Fruit fly (Drosophila melanogaster) whole organism, embryonic: ENCODE data around the gene Cp18.
A peak's percentile ranks its signal among the peaks of the same experiment; 100 is the strongest.

ENCODE experiments used
- CG10321 ChIP-seq: fragments of 200-800 bp; sonication (Bioruptor generic); IDR thresholded peaks from 2 replicates; pipeline ENCODE4 v1.3.6; 2022; ENCODE audit warnings: missing biosample characterization, missing genetic modification characterization
- CG10543 ChIP-seq: fragments of 200-800 bp; sonication (Bioruptor generic); optimal IDR thresholded peaks from 3 replicates; lab custom pipeline; 2017; ENCODE audit warnings: missing biosample characterization, mild to moderate bottlenecking, missing genetic modification characterization, moderate library complexity
- CG11456 ChIP-seq: fragments of 200-800 bp; sonication (Bioruptor generic); IDR thresholded peaks from 3 replicates; pipeline ENCODE4 v1.3.6; 2022; ENCODE audit warnings: missing biosample characterization, missing genetic modification characterization
- CG13287 ChIP-seq: fragments of 200-800 bp; sonication (Bioruptor generic); IDR thresholded peaks from 2 replicates; pipeline ENCODE4 v1.3.6; 2022; ENCODE audit warnings: missing biosample characterization, missing genetic modification characterization; ENCODE audit not compliant: partially characterized antibody
- CG13894 ChIP-seq: fragments of 200-800 bp; sonication (Bioruptor generic); optimal IDR thresholded peaks from 3 replicates; lab custom pipeline; 2018; ENCODE audit warnings: missing biosample characterization, mild to moderate bottlenecking, missing genetic modification characterization, moderate library complexity
- CG15269 ChIP-seq: fragments of 200-800 bp; sonication (Bioruptor generic); optimal IDR thresholded peaks from 2 replicates; lab custom pipeline; 2018; ENCODE audit warnings: missing biosample characterization, mild to moderate bottlenecking, missing genetic modification characterization, moderate library complexity
- CG15514 ChIP-seq: fragments of 200-800 bp; sonication (Bioruptor generic); optimal IDR thresholded peaks from 3 replicates; lab custom pipeline; 2017; ENCODE audit warnings: missing biosample characterization, missing genetic modification characterization, mild to moderate bottlenecking, moderate library complexity, missing genetic modification reagents
- CG2202 ChIP-seq: fragments of 200-800 bp; sonication (Bioruptor generic); optimal IDR thresholded peaks from 2 replicates; lab custom pipeline; 2018; ENCODE audit warnings: missing biosample characterization, mild to moderate bottlenecking, missing genetic modification characterization
- CG4404 ChIP-seq: fragments of 200-800 bp; sonication (Bioruptor generic); IDR thresholded peaks from 2 replicates; pipeline ENCODE4 v1.3.6; 2022; ENCODE audit warnings: missing biosample characterization, missing genetic modification characterization
- CG5953 ChIP-seq: fragments of 200-800 bp; sonication (Bioruptor generic); IDR thresholded peaks from 2 replicates; pipeline ENCODE4 v1.3.6; 2022; ENCODE audit warnings: missing biosample characterization, missing genetic modification characterization
- CG6175 ChIP-seq: fragments of 200-800 bp; sonication (Bioruptor generic); IDR thresholded peaks from 3 replicates; pipeline ENCODE4 v1.3.6; 2022; ENCODE audit warnings: missing biosample characterization, missing genetic modification characterization
- CG6765 ChIP-seq: fragments of 200-800 bp; sonication (Bioruptor generic); optimal IDR thresholded peaks from 3 replicates; lab custom pipeline; 2017; ENCODE audit warnings: missing biosample characterization, mild to moderate bottlenecking, missing genetic modification characterization
- CG6813 ChIP-seq: fragments of 200-800 bp; sonication (Bioruptor generic); optimal IDR thresholded peaks from 2 replicates; lab custom pipeline; 2017; ENCODE audit warnings: missing biosample characterization, missing genetic modification characterization, mild to moderate bottlenecking, moderate library complexity, missing genetic modification reagents
- CG7987 ChIP-seq: fragments of 200-800 bp; sonication (Bioruptor generic); optimal IDR thresholded peaks from 2 replicates; lab custom pipeline; 2018; ENCODE audit warnings: missing biosample characterization, mild to moderate bottlenecking, missing genetic modification characterization, moderate library complexity
- CG8388 ChIP-seq: fragments of 200-800 bp; sonication (Bioruptor generic); optimal IDR thresholded peaks from 2 replicates; lab custom pipeline; 2019; ENCODE audit warnings: missing biosample characterization, mild to moderate bottlenecking, missing genetic modification characterization, moderate library complexity
- Dbx ChIP-seq: fragments of 200-800 bp; sonication (Bioruptor generic); IDR thresholded peaks from 3 replicates; pipeline ENCODE4 v1.3.6; 2022; ENCODE audit warnings: missing biosample characterization, missing genetic modification characterization
- Deaf1 ChIP-seq: fragments of 200-800 bp; optimal IDR thresholded peaks from 3 replicates; lab custom pipeline; 2019; ENCODE audit warnings: missing biosample characterization, mild to moderate bottlenecking, missing genetic modification characterization, moderate library complexity
- E2f1 ChIP-seq: fragments of 200-800 bp; sonication (Bioruptor generic); IDR thresholded peaks from 2 replicates; pipeline ENCODE4 v1.3.6; 2022; ENCODE audit warnings: missing biosample characterization, missing genetic modification characterization
- Gsc ChIP-seq: fragments of 200-800 bp; sonication (Bioruptor generic); IDR thresholded peaks from 2 replicates; pipeline ENCODE4 v1.3.6; 2022; ENCODE audit warnings: missing biosample characterization, missing genetic modification characterization
- Hey ChIP-seq: fragments of 200-800 bp; sonication (Bioruptor generic); optimal IDR thresholded peaks from 3 replicates; lab custom pipeline; 2018; ENCODE audit warnings: missing biosample characterization, mild to moderate bottlenecking, missing genetic modification characterization
- Hmr ChIP-seq: fragments of 200-800 bp; sonication (Bioruptor generic); optimal IDR thresholded peaks from 3 replicates; lab custom pipeline; 2017; ENCODE audit warnings: mild to moderate bottlenecking, missing biosample characterization, missing genetic modification reagents, missing genetic modification characterization
- Hr39 ChIP-seq: fragments of >200 bp; optimal IDR thresholded peaks from 2 replicates; lab custom pipeline; 2017
- NFAT ChIP-seq: fragments of 200-800 bp; sonication (Bioruptor generic); IDR thresholded peaks from 2 replicates; pipeline ENCODE4 v1.3.6; 2022; ENCODE audit warnings: missing biosample characterization, missing genetic modification characterization
- Nf-YC ChIP-seq: fragments of 200-800 bp; optimal IDR thresholded peaks from 3 replicates; lab custom pipeline; 2019; ENCODE audit warnings: missing biosample characterization, mild to moderate bottlenecking, missing genetic modification characterization, moderate library complexity
- abd-A ChIP-seq: fragments of 200-800 bp; sonication (Bioruptor generic); optimal IDR thresholded peaks from 3 replicates; lab custom pipeline; 2019; ENCODE audit warnings: missing biosample characterization, mild to moderate bottlenecking, missing genetic modification characterization, moderate library complexity
- bigmax ChIP-seq: fragments of 200-800 bp; sonication (Bioruptor generic); optimal IDR thresholded peaks from 2 replicates; lab custom pipeline; 2018; ENCODE audit warnings: missing biosample characterization, mild to moderate bottlenecking, missing genetic modification characterization
- chinmo ChIP-seq: fragments of 200-800 bp; sonication (Bioruptor generic); IDR thresholded peaks from 4 replicates; pipeline ENCODE4 v1.3.6; 2022; ENCODE audit warnings: missing biosample characterization, missing genetic modification characterization; ENCODE audit not compliant: partially characterized antibody
- chm ChIP-seq: fragments of 200-800 bp; sonication (Bioruptor generic); IDR thresholded peaks from 2 replicates; pipeline ENCODE4 v1.3.6; 2022; ENCODE audit warnings: missing biosample characterization, missing genetic modification characterization
- ci ChIP-seq: fragments of 200-800 bp; sonication (Bioruptor generic); IDR thresholded peaks from 3 replicates; pipeline ENCODE4 v1.3.6; 2022; ENCODE audit warnings: missing biosample characterization, missing genetic modification characterization
- crol ChIP-seq: fragments of 200-800 bp; sonication (Bioruptor generic); IDR thresholded peaks from 2 replicates; pipeline ENCODE4 v1.3.6; 2022; ENCODE audit warnings: missing biosample characterization, missing genetic modification characterization
- dysf ChIP-seq: fragments of 200-800 bp; sonication (Bioruptor generic); IDR thresholded peaks from 3 replicates; pipeline ENCODE4 v1.3.6; 2022; ENCODE audit warnings: missing biosample characterization, missing genetic modification characterization
- fd64A ChIP-seq: fragments of 200-800 bp; sonication (Bioruptor generic); optimal IDR thresholded peaks from 3 replicates; lab custom pipeline; 2018; ENCODE audit warnings: missing biosample characterization, mild to moderate bottlenecking, missing genetic modification characterization
- hkb ChIP-seq, 2 experiments: fragments of 200-800 bp in 1 of 2; fragments of >200 bp in 1 of 2; sonication (Bioruptor generic) in 1 of 2; IDR thresholded peaks in 1 of 2; optimal IDR thresholded peaks in 1 of 2; 2 replicates each; pipeline versions ENCODE4 v1.3.6 to Lab custom; 2017 to 2022; ENCODE audit warnings: missing biosample characterization in 1 of 2, missing genetic modification characterization in 1 of 2
- lmd ChIP-seq: fragments of 200-800 bp; sonication (Bioruptor generic); IDR thresholded peaks from 2 replicates; pipeline ENCODE4 v1.3.6; 2022; ENCODE audit warnings: missing biosample characterization, missing genetic modification characterization
- mirr ChIP-seq: fragments of 200-800 bp; sonication (Bioruptor generic); optimal IDR thresholded peaks from 3 replicates; lab custom pipeline; 2018; ENCODE audit warnings: missing biosample characterization, mild to moderate bottlenecking, missing genetic modification characterization
- nom ChIP-seq: fragments of 200-800 bp; sonication (Bioruptor generic); optimal IDR thresholded peaks from 2 replicates; lab custom pipeline; 2017; ENCODE audit warnings: missing biosample characterization, missing genetic modification characterization, mild to moderate bottlenecking, moderate library complexity, missing genetic modification reagents
- odd ChIP-seq: fragments of 200-800 bp; sonication (Bioruptor generic); optimal IDR thresholded peaks from 2 replicates; lab custom pipeline; 2017; ENCODE audit warnings: missing biosample characterization, mild to moderate bottlenecking, missing genetic modification characterization
- onecut ChIP-seq: fragments of 200-800 bp; sonication (Bioruptor generic); IDR thresholded peaks from 2 replicates; pipeline ENCODE4 v1.3.6; 2022; ENCODE audit warnings: missing biosample characterization, missing genetic modification characterization
- run ChIP-seq: fragments of 200-800 bp; sonication (Bioruptor generic); optimal IDR thresholded peaks from 3 replicates; lab custom pipeline; 2018; ENCODE audit warnings: missing biosample characterization, mild to moderate bottlenecking, missing genetic modification characterization
- scrt ChIP-seq: fragments of 200-800 bp; sonication (Bioruptor generic); optimal IDR thresholded peaks from 2 replicates; lab custom pipeline; 2018; ENCODE audit warnings: missing biosample characterization, mild to moderate bottlenecking, missing genetic modification characterization, moderate library complexity
- sd ChIP-seq: fragments of 200-800 bp; sonication (Bioruptor generic); optimal IDR thresholded peaks from 3 replicates; lab custom pipeline; 2018; ENCODE audit warnings: missing biosample characterization, mild to moderate bottlenecking, missing genetic modification characterization, moderate library complexity
- seq ChIP-seq: fragments of 200-800 bp; sonication (Bioruptor generic); IDR thresholded peaks from 2 replicates; pipeline ENCODE4 v1.3.6; 2022; ENCODE audit warnings: missing biosample characterization, missing genetic modification characterization
- so ChIP-seq: fragments of 200-800 bp; sonication (Bioruptor generic); IDR thresholded peaks from 3 replicates; pipeline ENCODE4 v1.3.6; 2022; ENCODE audit warnings: missing biosample characterization, missing genetic modification characterization
- vfl ChIP-seq: fragments of 200-800 bp; sonication (Bioruptor generic); optimal IDR thresholded peaks from 2 replicates; lab custom pipeline; 2016; ENCODE audit warnings: missing biosample characterization, missing genetic modification characterization
- vvl ChIP-seq: fragments of 200-800 bp; sonication (Bioruptor generic); IDR thresholded peaks from 2 replicates; pipeline ENCODE4 v1.3.6; 2022; ENCODE audit warnings: missing biosample characterization, missing genetic modification characterization
- wdn ChIP-seq: fragments of 200-800 bp; sonication (Bioruptor generic); IDR thresholded peaks from 2 replicates; pipeline ENCODE4 v1.3.6; 2022; ENCODE audit warnings: missing biosample characterization, missing genetic modification characterization
- zen ChIP-seq: fragments of 200-800 bp; sonication (Bioruptor generic); optimal IDR thresholded peaks from 3 replicates; lab custom pipeline; 2018; ENCODE audit warnings: missing biosample characterization, mild to moderate bottlenecking, missing genetic modification characterization, moderate library complexity
- zen2 ChIP-seq: fragments of 200-800 bp; sonication (Bioruptor generic); IDR thresholded peaks from 3 replicates; pipeline ENCODE4 v1.3.6; 2022; ENCODE audit warnings: missing biosample characterization, missing genetic modification characterization; ENCODE audit not compliant: partially characterized antibody

Gene Cp18

dm6 chr3L:8696487-8696954, 30.1 kb upstream of the Cp18 start (continued):
- peak; percentile 20 for TF ChIP-seq run
- TF ChIP-seq bigmax (GFP tag; lab: Kevin White, UChicago): no peak
- TF ChIP-seq E2f1 (GFP tag; lab: Robert Waterston, UW): no peak; the same call in 1 of the 2 replicates
- peak; percentile 67 for TF ChIP-seq CG6765
- peak; percentile 8 for TF ChIP-seq CG8388 (GFP tag; lab: Kevin White, UChicago)
- peak; percentile 86 for TF ChIP-seq fd64A (GFP tag; lab: Kevin White, UChicago)
- TF ChIP-seq Gsc: no peak
- no peak for TF ChIP-seq zen (tag; lab: Kevin White, UChicago)
- TF ChIP-seq CG4404 (GFP tag; lab: Robert Waterston, UW): no peak
- TF ChIP-seq vfl: no peak
- TF ChIP-seq odd (GFP tag; lab: Kevin White, UChicago): peak; percentile 81
- 0 out of 3 replicates have a peak, but pooled peaks have one; percentile 36 for TF ChIP-seq dysf (GFP tag; lab: Robert Waterston, UW)
- peak; percentile 69; the same call in 1 of the 2 replicates for TF ChIP-seq seq
- TF ChIP-seq, all 482 proteins: peak for 305

- TF ChIP-seq CG11456 (peak; percentile 68; the same call in 2 of the 3 replicates), CG6175 (GFP tag; lab: Robert Waterston, UW) (peak; percentile 81; the same call in 2 of the 3 replicates), Dbx (0 out of 3 replicates have a peak, but pooled peaks have one; percentile 28), crol (GFP tag; lab: Robert Waterston, UW) (peak; percentile 95), onecut (GFP tag; lab: Robert Waterston, UW) (peak; percentile 47), zen2 (GFP tag; lab: Robert Waterston, UW) (0 out of 3 replicates have a peak, but pooled peaks have one; percentile 33), CG13287 (GFP tag; lab: Robert Waterston, UW) (peak; percentile 23; the same call in 1 of the 2 replicates), sd (tag; lab: Kevin White, UChicago) (peak; percentile 10), ci (GFP tag; lab: Robert Waterston, UW) (peak; percentile 44; the same call in 1 of the 3 replicates), CG10321 (GFP tag; lab: Robert Waterston, UW) (0 out of 2 replicates have a peak, but pooled peaks have one; percentile 5), hkb (optimal IDR thresholded peaks at IDR 0.05; lab: Kevin White, UChicago) (no peak), hkb (GFP tag; IDR thresholded peaks at IDR 0.05; lab: Robert Waterston, UW) (0 out of 2 replicates have a peak, but pooled peaks have one; percentile 27), Hey (tag; lab: Kevin White, UChicago) (peak; percentile 39), wdn (no peak), scrt (no peak), CG10543 (GFP tag; lab: Kevin White, UChicago) (peak; percentile 81), so (GFP tag; lab: Robert Waterston, UW) (0 out of 3 replicates have a peak, but pooled peaks have one; percentile 35), CG15269 (tag; lab: Kevin White, UChicago) (peak; percentile 45), NFAT (GFP tag; lab: Robert Waterston, UW) (0 out of 2 replicates have a peak, but pooled peaks have one; percentile 22), Nf-YC (peak; percentile 44), abd-A (tag; lab: Kevin White, UChicago) (peak; percentile 65), Deaf1 (tag; lab: Kevin White, UChicago) (peak; percentile 89), CG13894 (tag; lab: Kevin White, UChicago) (peak; percentile 54), Hmr (peak; percentile 9), CG5953 (GFP tag; lab: Robert Waterston, UW) (0 out of 2 replicates have a peak, but pooled peaks have one; percentile 9), CG15514 (GFP tag; lab: Kevin White, UChicago) (peak; percentile 18), mirr (peak; percentile 73), CG2202 (tag; lab: Kevin White, UChicago) (no peak), Hr39 (lab: Kevin White, UChicago) (peak; percentile 15), CG6813 (GFP tag; lab: Kevin White, UChicago) (no peak), lmd (GFP tag; lab: Robert Waterston, UW) (peak; percentile 7; the same call in 1 of the 2 replicates), chinmo (GFP tag; lab: Robert Waterston, UW) (peak; percentile 89; the same call in 3 of the 4 replicates), CG7987 (peak; percentile 99), vvl (GFP tag; lab: Robert Waterston, UW) (peak; percentile 46), nom (peak; percentile 93), chm (GFP tag; lab: Robert Waterston, UW) (peak; percentile 25; the same call in 1 of the 2 replicates)
Measured at dm6 chr3L:8697862-8698261, 28.7 kb upstream of the Cp18 start.
